Fruit fly (Drosophila melanogaster): ENCODE results near the gene Tango14.

- TF ChIP-seq CG10348 (GFP tag; IDR thresholded peaks at IDR 0.05), result no peak
- TF ChIP-seq rn (GFP tag; IDR thresholded peaks at IDR 0.05), result no peak
- TF ChIP-seq D1 (tag; optimal IDR thresholded peaks at IDR 0.05), result no peak
- no peak for TF ChIP-seq Pif1A (GFP tag; optimal IDR thresholded peaks at IDR 0.05)
- TF ChIP-seq CG17806 (tag; optimal IDR thresholded peaks at IDR 0.05), result no peak
- no peak for TF ChIP-seq CG12605 (GFP tag; IDR thresholded peaks at IDR 0.05)
- no peak for TF ChIP-seq CG14655 (GFP tag; optimal IDR thresholded peaks at IDR 0.05)
Observed at dm6 chr2L:1128344-1128931, 30.0 kb upstream of the Tango14 start.

Data from whole organism, pupa.